Fruit fly (Drosophila melanogaster): ENCODE results near the gene Mipp1.

The Mipp1 gene

DNA sequence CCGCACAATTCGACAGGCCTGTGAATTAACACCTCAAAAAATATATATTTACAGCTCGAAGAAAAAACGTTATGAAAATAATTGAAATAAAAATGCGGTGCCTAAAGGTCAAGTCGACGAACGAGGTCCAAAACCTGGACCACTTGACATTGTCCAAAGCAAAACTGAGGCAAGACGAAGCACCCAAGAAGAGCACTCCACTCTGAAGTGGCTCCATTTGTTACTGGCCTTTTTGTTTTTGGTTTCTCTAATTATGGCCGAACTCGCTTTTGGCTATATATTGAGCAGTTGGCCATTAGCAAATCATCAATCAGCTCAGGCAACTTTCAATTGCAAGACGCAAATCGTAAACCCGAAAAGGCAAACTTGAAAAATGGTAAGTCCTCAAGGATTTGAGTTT, 16.6 kb downstream of the Mipp1 start, which contains the start of gene CG4229 (continued):
- no peak for TF ChIP-seq Rfx (GFP tag; IDR thresholded peaks at IDR 0.05)

DNA sequence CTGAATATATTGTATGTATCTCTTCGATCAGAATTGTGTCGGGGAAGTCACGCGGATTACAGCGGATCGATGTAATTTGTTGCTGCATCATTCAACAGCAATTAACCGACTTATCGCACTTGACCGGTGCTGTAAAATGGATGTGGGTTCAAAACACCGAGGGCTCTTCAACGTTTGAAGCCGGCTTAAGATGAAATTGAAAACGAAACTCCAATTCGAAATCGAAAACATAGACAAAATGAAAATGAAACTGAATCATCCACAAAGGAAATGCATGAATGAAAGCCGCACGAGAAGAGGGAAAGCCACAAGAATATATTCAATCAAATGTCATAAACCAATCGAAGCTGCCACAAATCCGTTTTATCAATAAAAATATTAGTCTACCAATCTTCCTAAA, 27.0 kb downstream of the Mipp1 start:
- TF ChIP-seq CG8478 (optimal IDR thresholded peaks at IDR 0.05) (no peak), oc (tag; optimal IDR thresholded peaks at IDR 0.05) (peak; percentile 0), CG6175 (GFP tag; IDR thresholded peaks at IDR 0.05) (no peak), ranshi (GFP tag; IDR thresholded peaks at IDR 0.05) (no peak), zfh2 (GFP tag; optimal IDR thresholded peaks at IDR 0.05) (no peak), Lhr (GFP tag; optimal IDR thresholded peaks at IDR 0.05) (no peak), YL-1 (GFP tag; optimal IDR thresholded peaks at IDR 0.05) (no peak), Blimp-1 (GFP tag; optimal IDR thresholded peaks at IDR 0.05) (peak; percentile 93), Bteb2 (GFP tag; optimal IDR thresholded peaks at IDR 0.05) (no peak), toy (GFP tag; IDR thresholded peaks at IDR 0.05) (no peak), CG33557 (GFP tag; optimal IDR thresholded peaks at IDR 0.05) (no peak), HLH4C (GFP tag; IDR thresholded peaks at IDR 0.05; ENCODE audit: partially characterized antibody) (no peak)

DNA sequence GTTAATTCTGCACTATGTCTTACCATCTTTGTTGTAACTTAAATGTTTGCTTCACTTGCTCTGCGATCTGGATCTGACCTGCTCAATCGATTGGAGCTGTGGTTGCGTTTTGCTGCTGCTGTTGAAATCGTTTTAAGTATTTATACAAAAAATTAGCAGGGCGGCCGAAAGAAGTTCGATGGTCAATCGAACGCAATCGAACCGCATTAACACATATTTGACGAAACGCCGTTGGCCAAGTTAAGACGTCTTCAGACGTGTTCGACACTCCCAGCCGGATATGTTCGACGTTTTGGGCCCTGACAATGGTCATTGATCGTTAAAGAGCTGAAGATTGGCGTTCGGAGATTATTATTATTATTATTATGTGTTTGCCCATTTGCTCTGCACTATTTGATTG, 27.6 kb downstream of the Mipp1 start, which contains the start of gene CG13033:
TSS of gene CG13033 (minus strand) at position 118 of the 400 bp plus-strand sequence.
- peak; percentile 96 for TF ChIP-seq CG5180 (GFP tag; optimal IDR thresholded peaks at IDR 0.05)
- no peak for TF ChIP-seq CG12155 (GFP tag; optimal IDR thresholded peaks at IDR 0.05)

DNA sequence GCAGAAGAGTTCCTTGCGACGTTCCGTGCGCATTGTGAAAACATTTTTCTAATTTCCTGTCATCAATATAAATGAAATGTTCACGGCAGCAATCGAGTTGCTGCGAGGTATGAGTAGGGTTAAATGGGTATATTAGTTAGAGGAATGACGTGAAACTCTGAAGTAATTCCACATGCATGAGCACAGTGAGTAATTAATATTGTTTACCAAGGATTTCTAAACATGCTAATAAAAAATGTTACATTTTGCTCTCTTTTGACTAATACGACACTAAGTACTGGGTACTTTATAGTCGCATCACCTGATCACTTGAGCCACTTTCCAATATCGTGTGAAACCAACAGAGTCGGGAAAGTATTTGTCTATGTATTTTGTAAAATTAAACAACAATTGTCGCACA, 28.9 kb downstream of the Mipp1 start:
- TF ChIP-seq Ada2b (GFP tag; IDR thresholded peaks at IDR 0.05) (0 out of 2 replicates have a peak, but pooled peaks have one; percentile 18), psq (GFP tag; optimal IDR thresholded peaks at IDR 0.05) (no peak), NC2α (GFP tag; optimal IDR thresholded peaks at IDR 0.05) (no peak), phol (tag; optimal IDR thresholded peaks at IDR 0.05) (peak; percentile 52), fd102C (GFP tag; optimal IDR thresholded peaks at IDR 0.05) (no peak), CG6689 (GFP tag; IDR thresholded peaks at IDR 0.05) (peak; percentile 26; the same call in 1 of the 2 replicates), oc (tag; optimal IDR thresholded peaks at IDR 0.05) (peak; percentile 46), CG3281 (GFP tag; optimal IDR thresholded peaks at IDR 0.05) (no peak), CG9817 (tag; optimal IDR thresholded peaks at IDR 0.05) (no peak), CG42726 (GFP tag; IDR thresholded peaks at IDR 0.05; ENCODE audit: partially characterized antibody) (no peak), CG14050 (GFP tag; IDR thresholded peaks at IDR 0.05) (no peak), NK7.1 (GFP tag; optimal IDR thresholded peaks at IDR 0.05) (no peak), kah (GFP tag; optimal IDR thresholded peaks at IDR 0.05) (no peak), CG1603 (tag; optimal IDR thresholded peaks at IDR 0.05) (peak; percentile 82), abd-A (tag; optimal IDR thresholded peaks at IDR 0.05) (no peak), CG11560 (tag; IDR thresholded peaks at IDR 0.05) (no peak), vvl (GFP tag; IDR thresholded peaks at IDR 0.05) (no peak), unpg (GFP tag; optimal IDR thresholded peaks at IDR 0.05) (peak; percentile 57), toy (GFP tag; IDR thresholded peaks at IDR 0.05) (no peak), H15 (GFP tag; IDR thresholded peaks at IDR 0.05) (0 out of 3 replicates have a peak, but pooled peaks have one; percentile 40), D (optimal IDR thresholded peaks at IDR 0.05) (no peak), D (GFP tag; optimal IDR thresholded peaks at IDR 0.05) (peak; percentile 34), CG13287 (GFP tag; IDR thresholded peaks at IDR 0.05; ENCODE audit: partially characterized antibody) (no peak), crol (GFP tag; IDR thresholded peaks at IDR 0.05) (no peak), CrebB (tag; optimal IDR thresholded peaks at IDR 0.05) (no peak), CG12769 (tag; optimal IDR thresholded peaks at IDR 0.05) (peak; percentile 47), dati (GFP tag; IDR thresholded peaks at IDR 0.05) (no peak), grau (tag; optimal IDR thresholded peaks at IDR 0.05) (no peak), Neu2 (GFP tag; optimal IDR thresholded peaks at IDR 0.05; ENCODE audit: borderline replicate concordance) (no peak), dan (GFP tag; IDR thresholded peaks at IDR 0.05) (no peak), org-1 (GFP tag; optimal IDR thresholded peaks at IDR 0.05) (no peak), CG12942 (GFP tag; optimal IDR thresholded peaks at IDR 0.05) (peak; percentile 31), tup (GFP tag; optimal IDR thresholded peaks at IDR 0.05) (no peak)
